Fruit fly (Drosophila melanogaster): ENCODE results near the gene Mgat2.

The Mgat2 gene

DNA sequence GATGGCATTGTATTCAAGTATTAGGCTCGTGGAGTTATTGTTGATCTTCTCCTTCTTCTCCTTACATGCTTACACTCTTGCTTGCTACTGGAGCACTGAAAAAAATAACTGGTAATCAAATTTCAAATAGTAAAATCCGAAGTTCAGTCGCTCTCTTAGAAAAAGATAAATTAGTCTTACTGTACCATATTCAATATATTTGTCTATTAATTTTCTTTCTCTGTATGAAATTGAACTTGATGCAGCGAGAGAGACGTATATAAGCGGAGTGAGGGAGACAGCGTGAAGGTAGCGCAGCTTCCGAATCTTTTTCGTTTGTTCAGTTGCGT, 39.1 kb upstream of the Mgat2 start (continued):
- TF ChIP-seq CG10209 (GFP tag; optimal IDR thresholded peaks at IDR 0.05) (peak; percentile 67), CG11456 (GFP tag; IDR thresholded peaks at IDR 0.05) (peak; percentile 85), fu2 (GFP tag; optimal IDR thresholded peaks at IDR 0.05) (no peak), CG6813 (GFP tag; optimal IDR thresholded peaks at IDR 0.05) (peak; percentile 82), CG8281 (tag; optimal IDR thresholded peaks at IDR 0.05) (peak; percentile 67), YL-1 (GFP tag; optimal IDR thresholded peaks at IDR 0.05) (no peak), CG17361 (GFP tag; IDR thresholded peaks at IDR 0.05) (peak; percentile 78), CG11398 (GFP tag; optimal IDR thresholded peaks at IDR 0.05) (peak; percentile 74), CG8290 (GFP tag; optimal IDR thresholded peaks at IDR 0.05) (peak; percentile 85), CG8290 (tag; optimal IDR thresholded peaks at IDR 0.05) (peak in 1 of 2 experiments; percentile 77), Nf-YB (GFP tag; optimal IDR thresholded peaks at IDR 0.05) (peak; percentile 43), tup (GFP tag; optimal IDR thresholded peaks at IDR 0.05) (peak; percentile 71), D (optimal IDR thresholded peaks at IDR 0.05) (no peak), D (GFP tag; optimal IDR thresholded peaks at IDR 0.05) (peak; percentile 93), HHEX (GFP tag; optimal IDR thresholded peaks at IDR 0.05) (peak; percentile 85), otp (GFP tag; IDR thresholded peaks at IDR 0.05) (peak; percentile 93), CG12391 (tag; optimal IDR thresholded peaks at IDR 0.05) (peak; percentile 80), run (tag; optimal IDR thresholded peaks at IDR 0.05) (peak; percentile 88), dan (GFP tag; IDR thresholded peaks at IDR 0.05) (no peak), seq (GFP tag; IDR thresholded peaks at IDR 0.05) (peak; percentile 89), CG12236 (GFP tag; optimal IDR thresholded peaks at IDR 0.05) (no peak), CG7839 (tag; optimal IDR thresholded peaks at IDR 0.05) (peak; percentile 89), CG14965 (GFP tag; optimal IDR thresholded peaks at IDR 0.05; ENCODE audit: borderline replicate concordance) (peak; percentile 49), zen2 (GFP tag; IDR thresholded peaks at IDR 0.05; ENCODE audit: partially characterized antibody) (no peak)

DNA sequence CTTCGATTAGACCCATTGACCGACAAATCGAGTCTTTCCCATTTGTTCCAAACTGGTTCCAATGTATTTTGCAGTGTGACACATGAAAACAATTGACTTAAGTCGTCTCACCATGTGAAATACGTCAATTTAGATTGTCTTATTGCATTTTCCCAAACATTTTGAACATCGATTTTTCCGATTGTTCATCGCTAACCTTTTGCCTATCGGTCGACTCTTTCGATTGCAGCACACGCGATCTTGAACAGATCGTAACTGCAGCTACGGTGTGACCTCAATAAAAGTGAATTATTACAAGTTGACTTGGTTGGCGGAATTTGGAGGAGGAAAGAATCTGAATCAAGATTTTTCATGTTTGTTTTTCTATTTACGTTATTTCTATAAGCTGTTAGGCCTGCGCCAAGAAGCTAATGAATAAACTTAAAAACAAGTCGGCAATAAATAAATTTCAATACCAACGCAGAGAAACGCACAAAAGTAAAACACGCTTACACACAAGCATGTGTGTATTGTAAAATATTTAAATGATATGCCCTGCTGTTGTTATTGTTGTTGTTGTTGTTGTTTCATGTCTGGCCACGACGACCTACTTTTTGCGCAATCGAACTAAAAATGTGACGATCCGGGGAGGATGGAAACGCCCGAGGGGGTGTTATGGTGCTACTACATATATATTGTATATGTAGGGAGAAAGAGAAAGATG, 38.6 kb upstream of the Mgat2 start:
- TF ChIP-seq CG6683 (GFP tag; optimal IDR thresholded peaks at IDR 0.05) (no peak), CG34376 (GFP tag; optimal IDR thresholded peaks at IDR 0.05) (peak; percentile 56), CG1603 (tag; optimal IDR thresholded peaks at IDR 0.05) (peak; percentile 4), CG2202 (tag; optimal IDR thresholded peaks at IDR 0.05) (no peak), Oli (tag; optimal IDR thresholded peaks at IDR 0.05) (no peak), Asciz (GFP tag; optimal IDR thresholded peaks at IDR 0.05) (no peak), CG6813 (GFP tag; optimal IDR thresholded peaks at IDR 0.05) (no peak), crol (GFP tag; IDR thresholded peaks at IDR 0.05) (peak; percentile 94), Scr (GFP tag; IDR thresholded peaks at IDR 0.05; ENCODE audit: partially characterized antibody) (0 out of 2 replicates have a peak, but pooled peaks have one; percentile 30), ken (GFP tag; IDR thresholded peaks at IDR 0.05) (0 out of 3 replicates have a peak, but pooled peaks have one; percentile 26), kni (GFP tag; optimal IDR thresholded peaks at IDR 0.05) (peak; percentile 76), CG4820 (GFP tag; optimal IDR thresholded peaks at IDR 0.05) (no peak), en (GFP tag; optimal IDR thresholded peaks at IDR 0.05) (no peak), sc (optimal IDR thresholded peaks at IDR 0.05) (no peak), sc (GFP tag; optimal IDR thresholded peaks at IDR 0.05) (no peak), CG6791 (GFP tag; IDR thresholded peaks at IDR 0.05; ENCODE audit: partially characterized antibody) (peak; percentile 64; the same call in 1 of the 3 replicates), cg (GFP tag; optimal IDR thresholded peaks at IDR 0.05) (peak; percentile 77), CG2116 (GFP tag; optimal IDR thresholded peaks at IDR 0.05) (peak; percentile 19), abd-A (tag; optimal IDR thresholded peaks at IDR 0.05) (peak; percentile 90), chinmo (GFP tag; IDR thresholded peaks at IDR 0.05; ENCODE audit: partially characterized antibody) (peak; percentile 96), nerfin-2 (GFP tag; IDR thresholded peaks at IDR 0.05; ENCODE audit: partially characterized antibody) (peak; percentile 47; the same call in 1 of the 2 replicates), CG4360 (GFP tag; IDR thresholded peaks at IDR 0.05) (peak; percentile 86), CG12769 (tag; optimal IDR thresholded peaks at IDR 0.05) (peak; percentile 75), Pdp1 (GFP tag; optimal IDR thresholded peaks at IDR 0.05) (peak in 1 of 2 experiments; percentile 88), Dll (GFP tag; IDR thresholded peaks at IDR 0.05; ENCODE audit: partially characterized antibody) (0 out of 4 replicates have a peak, but pooled peaks have one; percentile 18), Vsx1 (GFP tag; optimal IDR thresholded peaks at IDR 0.05) (peak; percentile 15)

All from whole organism, embryonic.